Worm (Caenorhabditis elegans) whole organism, L1 larva: ENCODE data around the gene Y17D7B.3.

Experiments used
- C04F5.9 ChIP-seq: sonication (generic microtip); optimal IDR thresholded peaks from 2 replicates; lab custom pipeline; 2016; ENCODE audit warnings: missing genetic modification characterization, missing compliant biosample characterization
- C16A3.4 ChIP-seq: fragments of 150-350 bp; optimal IDR thresholded peaks from 2 replicates; lab custom pipeline; 2014; ENCODE audit warnings: missing biosample characterization, missing genetic modification characterization
- F16B12.6 ChIP-seq: fragments of 150-350 bp; optimal IDR thresholded peaks from 2 replicates; lab custom pipeline; 2014; ENCODE audit warnings: missing biosample characterization, missing genetic modification characterization
- Y116A8C.19 ChIP-seq: sonication (generic microtip); optimal IDR thresholded peaks from 2 replicates; lab custom pipeline; 2016; ENCODE audit warnings: missing compliant biosample characterization, missing genetic modification characterization, borderline replicate concordance
- alr-1 ChIP-seq: fragments of 200-800 bp; sonication (Bioruptor generic); optimal IDR thresholded peaks from 2 replicates; lab custom pipeline; 2018; ENCODE audit warnings: borderline replicate concordance, mild to moderate bottlenecking, missing genetic modification characterization, missing compliant biosample characterization
- aly-2 ChIP-seq: fragments of 150-350 bp; optimal IDR thresholded peaks from 2 replicates; lab custom pipeline; 2014; ENCODE audit warnings: missing biosample characterization, missing genetic modification characterization
- blmp-1 ChIP-seq: fragments of 150-350 bp; optimal IDR thresholded peaks from 2 replicates; lab custom pipeline; 2014; ENCODE audit warnings: missing biosample characterization, missing genetic modification characterization
- ceh-63 ChIP-seq: fragments of 200-800 bp; sonication (Bioruptor generic); optimal IDR thresholded peaks from 2 replicates; lab custom pipeline; 2018; ENCODE audit warnings: mild to moderate bottlenecking, missing genetic modification characterization, missing compliant biosample characterization
- ceh-82 ChIP-seq, 3 experiments: fragments of 150-350 bp in 1 of 3; sonication (generic microtip) in 2 of 3; optimal IDR thresholded peaks; 2 replicates each; lab custom pipeline; 2014 to 2017; ENCODE audit warnings: missing biosample characterization in 3 of 3, missing genetic modification characterization in 3 of 3
- ceh-90 ChIP-seq: sonication (generic microtip); optimal IDR thresholded peaks from 2 replicates; lab custom pipeline; 2016; ENCODE audit warnings: missing genetic modification characterization, missing compliant biosample characterization
- ces-1 ChIP-seq: fragments of 150-350 bp; optimal IDR thresholded peaks from 2 replicates; lab custom pipeline; 2014; ENCODE audit warnings: missing biosample characterization, missing genetic modification reagents, missing genetic modification characterization
- dpl-1 ChIP-seq, 3 experiments: fragments of 150-350 bp in 2 of 3; sonication (generic microtip) in 1 of 3; optimal IDR thresholded peaks; 2 replicates each; lab custom pipeline; 2014 to 2017; ENCODE audit warnings: missing biosample characterization in 3 of 3, missing genetic modification characterization in 3 of 3, missing genetic modification reagents in 3 of 3
- efl-1 ChIP-seq, 4 experiments: fragments of 150-350 bp; optimal IDR thresholded peaks in 3 of 4; peaks in 1 of 4; 1 replicate in 1 of 4; 2 replicates in 3 of 4; lab custom pipeline; 2014; ENCODE audit warnings: missing biosample characterization in 2 of 4, missing genetic modification characterization in 2 of 4, missing genetic modification reagents in 2 of 4
- efl-3 ChIP-seq: fragments of 200-800 bp; sonication (Bioruptor generic); optimal IDR thresholded peaks from 2 replicates; lab custom pipeline; 2018; ENCODE audit warnings: mild to moderate bottlenecking, missing genetic modification characterization, missing compliant biosample characterization
- egl-13 ChIP-seq: sonication (generic microtip); optimal IDR thresholded peaks from 2 replicates; lab custom pipeline; 2016; ENCODE audit warnings: missing genotype, missing genetic modification reagents, missing genetic modification characterization, missing compliant biosample characterization
- ets-5 ChIP-seq: fragments of 200-800 bp; sonication (Bioruptor generic); IDR thresholded peaks from 2 replicates; pipeline ENCODE4 v1.3.6; 2022; ENCODE audit warnings: missing genetic modification characterization, missing compliant biosample characterization
- fkh-4 ChIP-seq: sonication (generic microtip); optimal IDR thresholded peaks from 2 replicates; lab custom pipeline; 2016; ENCODE audit warnings: missing compliant biosample characterization, missing genetic modification characterization, borderline replicate concordance
- fkh-8 ChIP-seq: sonication (generic microtip); optimal IDR thresholded peaks from 2 replicates; lab custom pipeline; 2016; ENCODE audit warnings: mild to moderate bottlenecking, missing genetic modification characterization, missing compliant biosample characterization
- hlh-17 ChIP-seq: fragments of 200-800 bp; sonication (Bioruptor generic); optimal IDR thresholded peaks from 2 replicates; lab custom pipeline; 2018; ENCODE audit warnings: missing genetic modification characterization, mild to moderate bottlenecking, missing compliant biosample characterization, moderate library complexity, borderline replicate concordance
- hlh-4 ChIP-seq: sonication (generic microtip); optimal IDR thresholded peaks from 2 replicates; lab custom pipeline; 2016; ENCODE audit warnings: mild to moderate bottlenecking, missing genetic modification characterization, missing compliant biosample characterization
- irx-1 ChIP-seq: sonication (generic microtip); optimal IDR thresholded peaks from 2 replicates; lab custom pipeline; 2016; ENCODE audit warnings: missing genetic modification characterization, missing compliant biosample characterization
- isw-1 ChIP-seq: fragments of 200-800 bp; sonication (Bioruptor generic); IDR thresholded peaks from 2 replicates; pipeline ENCODE4 v1.3.6; 2022; ENCODE audit warnings: missing genetic modification characterization, missing compliant biosample characterization
- jun-1 ChIP-seq: fragments of 150-350 bp; optimal IDR thresholded peaks from 2 replicates; lab custom pipeline; 2014; ENCODE audit warnings: missing biosample characterization, missing genetic modification reagents, missing genetic modification characterization
- lin-14 ChIP-seq: fragments of 200-800 bp; sonication (Bioruptor generic); optimal IDR thresholded peaks from 2 replicates; lab custom pipeline; 2018; ENCODE audit warnings: mild to moderate bottlenecking, missing genetic modification characterization, moderate library complexity, missing compliant biosample characterization
- lin-39 ChIP-seq: fragments of 150-350 bp; optimal IDR thresholded peaks from 2 replicates; lab custom pipeline; 2014; ENCODE audit warnings: missing biosample characterization, missing genetic modification reagents, missing genetic modification characterization
- lir-3 ChIP-seq: sonication (generic microtip); optimal IDR thresholded peaks from 2 replicates; lab custom pipeline; 2016; ENCODE audit warnings: mild to moderate bottlenecking, missing genetic modification characterization, moderate library complexity, missing compliant biosample characterization; ENCODE audit not compliant: poor library complexity
- lsy-2 ChIP-seq, 2 experiments: fragments of 150-350 bp; optimal IDR thresholded peaks; 2 replicates each; lab custom pipeline; 2014; ENCODE audit warnings: missing biosample characterization in 2 of 2, missing genetic modification characterization in 2 of 2
- nhr-19 ChIP-seq: fragments of 200-800 bp; sonication (Bioruptor generic); conservative IDR thresholded peaks from 2 replicates; pipeline ENCODE4 v1.3.6; 2022; ENCODE audit warnings: missing genetic modification characterization, missing compliant biosample characterization
- nhr-237 ChIP-seq: fragments of 150-350 bp; optimal IDR thresholded peaks from 2 replicates; lab custom pipeline; 2014; ENCODE audit warnings: missing biosample characterization, missing genetic modification characterization
- nhr-28 ChIP-seq: fragments of 150-350 bp; optimal IDR thresholded peaks from 2 replicates; lab custom pipeline; 2014; ENCODE audit warnings: missing biosample characterization, missing genetic modification characterization
- nhr-47 ChIP-seq: sonication (generic microtip); optimal IDR thresholded peaks from 2 replicates; lab custom pipeline; 2016; ENCODE audit warnings: mild to moderate bottlenecking, missing genetic modification characterization, moderate library complexity, missing compliant biosample characterization
- nhr-71 ChIP-seq: sonication (generic microtip); optimal IDR thresholded peaks from 2 replicates; lab custom pipeline; 2016; ENCODE audit warnings: mild to moderate bottlenecking, missing genetic modification characterization, moderate library complexity, missing compliant biosample characterization
- nhr-76 ChIP-seq: sonication (generic microtip); optimal IDR thresholded peaks from 2 replicates; lab custom pipeline; 2017; ENCODE audit warnings: missing biosample characterization, missing genetic modification characterization
- nhr-84 ChIP-seq: sonication (generic microtip); optimal IDR thresholded peaks from 2 replicates; lab custom pipeline; 2017; ENCODE audit warnings: missing biosample characterization, missing genetic modification characterization
- nhr-90 ChIP-seq: sonication (generic microtip); optimal IDR thresholded peaks from 2 replicates; lab custom pipeline; 2016; ENCODE audit warnings: mild to moderate bottlenecking, missing genetic modification characterization, missing compliant biosample characterization; ENCODE audit not compliant: poor library complexity
- pag-3 ChIP-seq: sonication (generic microtip); optimal IDR thresholded peaks from 2 replicates; lab custom pipeline; 2017; ENCODE audit warnings: missing genetic modification characterization, mild to moderate bottlenecking, missing compliant biosample characterization, antibody characterized with exemption, borderline replicate concordance; ENCODE audit not compliant: insufficient read depth
- pqm-1 ChIP-seq: sonication (generic microtip); optimal IDR thresholded peaks from 3 replicates; lab custom pipeline; 2017; ENCODE audit warnings: missing biosample characterization, missing genetic modification characterization
- sup-37 ChIP-seq: fragments of 200-800 bp; sonication (Bioruptor generic); optimal IDR thresholded peaks from 2 replicates; lab custom pipeline; 2018; ENCODE audit warnings: mild to moderate bottlenecking, missing genetic modification characterization, missing compliant biosample characterization
- swsn-7 ChIP-seq: sonication (generic microtip); optimal IDR thresholded peaks from 2 replicates; lab custom pipeline; 2016; ENCODE audit warnings: missing genetic modification characterization, missing compliant biosample characterization
- unc-130 ChIP-seq: fragments of 150-350 bp; optimal IDR thresholded peaks from 2 replicates; lab custom pipeline; 2017; ENCODE audit warnings: missing biosample characterization, missing genetic modification characterization, inconsistent platforms
- unc-30 ChIP-seq: sonication (generic microtip); optimal IDR thresholded peaks from 2 replicates; lab custom pipeline; 2017; ENCODE audit warnings: missing biosample characterization, missing genetic modification characterization
- vab-15 ChIP-seq: sonication (generic microtip); optimal IDR thresholded peaks from 2 replicates; lab custom pipeline; 2017; ENCODE audit warnings: missing genotype, mild to moderate bottlenecking, missing genetic modification characterization, missing compliant biosample characterization
- zip-4 ChIP-seq: fragments of 200-800 bp; sonication (Bioruptor generic); optimal IDR thresholded peaks from 2 replicates; lab custom pipeline; 2018; ENCODE audit warnings: mild to moderate bottlenecking, missing genetic modification characterization, moderate library complexity, missing compliant biosample characterization

Gene Y17D7B.3

DNA sequence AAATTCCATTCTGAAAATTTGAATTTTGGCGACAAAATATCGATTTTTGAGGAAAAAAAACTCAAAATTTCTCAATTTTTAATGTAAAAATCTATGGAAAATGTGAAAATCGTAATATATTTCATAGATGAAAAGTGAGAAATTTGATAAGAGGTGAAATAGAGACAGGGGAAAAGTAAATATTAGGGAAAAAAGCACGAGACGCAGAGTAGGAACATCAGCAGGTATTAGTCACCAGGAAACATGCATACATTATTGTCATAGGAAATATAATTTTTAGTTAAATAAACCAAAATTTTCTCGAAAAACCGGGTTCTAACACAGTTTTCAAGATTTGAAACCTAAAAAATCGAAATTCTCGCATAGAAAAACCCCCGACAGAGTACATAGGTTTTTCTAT is 14.2 kb upstream of the Y17D7B.3 start, which contains the start of gene nhr-170:
Gene nhr-170, minus strand, starts transcription at position 16 of the 400 bp plus-strand sequence.
- TF ChIP-seq nhr-237 (tag; lab: Kevin White, UChicago) (no peak), unc-30 (tag; lab: Kevin White, UChicago) (no peak), nhr-90 (tag; lab: Kevin White, UChicago) (no peak), fkh-8 (tag; lab: Kevin White, UChicago) (no peak), jun-1 (tag; lab: Kevin White, UChicago) (no peak), ceh-63 (GFP tag; lab: Kevin White, UChicago) (no peak), ceh-82 (tag; optimal IDR thresholded peaks at IDR 0.05; lab: Kevin White, UChicago) (no peak), nhr-76 (tag; lab: Kevin White, UChicago) (no peak), aly-2 (no peak), blmp-1 (tag; lab: Kevin White, UChicago) (no peak), hlh-4 (tag; lab: Kevin White, UChicago) (no peak), swsn-7 (tag; lab: Kevin White, UChicago) (no peak), lin-14 (GFP tag; lab: Kevin White, UChicago) (no peak), zip-4 (GFP tag; lab: Kevin White, UChicago) (no peak), ets-5 (GFP tag; lab: Robert Waterston, UW) (no peak)

DNA sequence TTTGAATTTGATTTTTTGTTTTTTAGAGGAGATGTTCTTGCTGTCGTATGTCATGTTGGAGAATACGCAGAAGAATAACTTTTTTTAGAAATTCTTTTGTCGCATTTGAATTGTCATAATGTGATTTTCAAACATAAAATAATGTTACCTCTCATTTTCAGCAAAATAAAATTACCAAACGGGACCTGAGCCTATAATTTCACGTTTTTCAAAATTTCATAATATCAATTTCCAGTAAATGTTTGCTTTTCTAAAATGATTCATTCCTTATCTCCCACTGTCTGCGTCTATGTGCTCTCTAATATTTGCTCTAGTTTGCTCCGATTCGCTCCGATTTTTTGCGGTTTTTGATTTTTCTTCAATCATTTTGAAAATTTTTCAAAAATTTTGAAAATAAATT is 4.1 kb upstream of the Y17D7B.3 start, which contains the start of gene nhr-231:
Gene nhr-231, plus strand, starts transcription at position 301 of the 400 bp plus-strand sequence.
- no peak for TF ChIP-seq Y116A8C.19
- no peak for TF ChIP-seq ces-1 (GFP tag; lab: Kevin White, UChicago)
- TF ChIP-seq C16A3.4 (tag; lab: Kevin White, UChicago): no peak
- TF ChIP-seq lin-39 (tag; lab: Kevin White, UChicago): no peak
- TF ChIP-seq hlh-4 (tag; lab: Kevin White, UChicago): no peak
- no peak for TF ChIP-seq sup-37 (GFP tag; lab: Kevin White, UChicago)
- no peak for TF ChIP-seq hlh-17
- no peak for TF ChIP-seq nhr-47 (tag; lab: Kevin White, UChicago)

DNA sequence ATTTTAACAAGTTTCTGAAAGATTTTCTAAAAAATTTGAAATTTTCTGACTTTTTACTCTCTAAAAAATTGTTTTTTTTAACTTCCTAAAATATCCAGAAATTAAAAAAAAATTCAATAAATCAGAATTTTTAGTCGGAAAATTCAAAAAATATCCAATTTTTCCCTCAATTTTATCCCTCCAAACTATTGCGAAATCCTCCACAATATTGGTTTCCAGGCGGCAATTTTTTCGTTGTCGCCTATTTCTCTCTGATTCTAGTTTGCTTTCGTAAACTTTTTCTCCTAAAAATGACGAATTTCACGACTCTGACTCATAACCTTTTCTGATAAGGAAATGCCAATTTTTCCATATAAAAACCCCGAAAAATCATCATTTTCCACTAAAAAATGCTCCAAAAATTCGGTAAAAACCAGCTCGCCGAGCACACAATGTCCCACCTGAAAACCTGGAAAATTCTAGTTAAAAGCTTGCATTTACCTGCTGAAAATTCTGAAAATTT is 874 bp upstream of the Y17D7B.3 start, which contains the start of gene Y17D7B.2:
Gene Y17D7B.2, plus strand, starts transcription at position 323 of the 502 bp plus-strand sequence.
- TF ChIP-seq zip-4 (GFP tag; lab: Kevin White, UChicago): peak; percentile 36
- no peak for TF ChIP-seq nhr-47 (tag; lab: Kevin White, UChicago)

DNA sequence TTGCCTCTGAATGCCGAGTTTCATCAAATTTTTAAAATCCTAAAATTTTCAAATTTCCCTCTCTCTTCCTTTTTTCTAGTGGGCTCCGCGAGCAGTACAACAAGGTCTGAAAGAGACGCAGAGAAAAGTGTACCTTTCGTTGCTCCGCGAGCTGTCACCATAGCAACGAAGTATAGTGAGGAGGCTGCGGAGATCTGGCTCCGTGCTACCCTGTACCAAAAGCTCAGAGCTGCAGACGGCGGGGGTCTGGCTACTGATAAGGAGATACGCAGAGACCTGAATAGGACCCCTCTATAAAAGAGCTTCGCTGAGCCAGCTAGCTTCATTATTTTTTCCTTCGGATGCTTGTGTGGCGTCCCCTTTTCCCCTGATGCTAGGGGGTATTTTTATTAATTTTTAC is 3.1 kb downstream of the Y17D7B.3 start, which contains the start of gene Y17D7B.10:
Gene Y17D7B.10, plus strand, starts transcription at position 243 of the 400 bp plus-strand sequence.
- TF ChIP-seq ces-1 (GFP tag; lab: Kevin White, UChicago) (no peak), F16B12.6 (tag; lab: Kevin White, UChicago) (no peak), lsy-2 (tag; optimal IDR thresholded peaks at IDR 0.05; lab: Kevin White, UChicago) (no peak), ceh-90 (no peak), nhr-90 (tag; lab: Kevin White, UChicago) (no peak), lir-3 (no peak), alr-1 (tag; lab: Kevin White, UChicago) (no peak), Y116A8C.19 (no peak), fkh-8 (tag; lab: Kevin White, UChicago) (peak; percentile 64), pqm-1 (no peak), nhr-84 (tag; lab: Kevin White, UChicago) (no peak), efl-3 (GFP tag; lab: Kevin White, UChicago) (no peak), nhr-71 (tag; lab: Kevin White, UChicago) (no peak), vab-15 (tag; lab: Kevin White, UChicago) (no peak), ets-5 (GFP tag; lab: Robert Waterston, UW) (no peak), irx-1 (tag; lab: Kevin White, UChicago) (no peak), isw-1 (no peak), nhr-47 (tag; lab: Kevin White, UChicago) (peak; percentile 35), sup-37 (GFP tag; lab: Kevin White, UChicago) (no peak), C04F5.9 (no peak), efl-1 (optimal IDR thresholded peaks at IDR 0.05; lab: Kevin White, UChicago) (no peak), efl-1 (GFP tag; optimal IDR thresholded peaks at IDR 0.05 in 1 of 2; lab: Kevin White, UChicago) (peak in 1 of 2 experiments; percentile 89), nhr-76 (tag; lab: Kevin White, UChicago) (no peak), nhr-237 (tag; lab: Kevin White, UChicago) (no peak), nhr-19 (GFP tag; lab: Robert Waterston, UW) (no peak), dpl-1 (GFP tag; optimal IDR thresholded peaks at IDR 0.05; lab: Kevin White, UChicago) (no peak), lin-39 (tag; lab: Kevin White, UChicago) (no peak), egl-13 (tag; lab: Kevin White, UChicago) (no peak), pag-3 (tag; lab: Kevin White, UChicago) (no peak), nhr-28 (tag; lab: Kevin White, UChicago) (no peak), unc-130 (tag; lab: Kevin White, UChicago) (no peak), fkh-4 (tag; lab: Kevin White, UChicago) (no peak)
